Worm (Caenorhabditis elegans) whole organism, L2 larva: ENCODE results near the gene mbk-2.

Source experiments
- C34F6.9 ChIP-seq: fragments of 150-350 bp; optimal IDR thresholded peaks from 2 replicates; lab custom pipeline; 2014; ENCODE audit warnings: missing biosample characterization, missing genetic modification characterization
- F13H6.1 ChIP-seq: sonication (generic microtip); optimal IDR thresholded peaks from 2 replicates; lab custom pipeline; 2016; ENCODE audit warnings: missing genetic modification characterization, missing compliant biosample characterization
- R02D3.7 ChIP-seq: fragments of 150-350 bp; optimal IDR thresholded peaks from 2 replicates; lab custom pipeline; 2014; ENCODE audit warnings: missing biosample characterization, missing genetic modification characterization
- Y55F3AM.14 ChIP-seq: fragments of 200-800 bp; sonication (Bioruptor generic); optimal IDR thresholded peaks from 2 replicates; lab custom pipeline; 2018; ENCODE audit warnings: mild to moderate bottlenecking, missing genetic modification characterization, missing compliant biosample characterization
- ama-1 ChIP-seq: fragments of 150-350 bp; optimal IDR thresholded peaks from 2 replicates; lab custom pipeline; 2018; ENCODE audit warnings: inconsistent platforms
- blmp-1 ChIP-seq: sonication (generic microtip); optimal IDR thresholded peaks from 2 replicates; lab custom pipeline; 2017; ENCODE audit warnings: missing genetic modification characterization, mild to moderate bottlenecking, missing compliant biosample characterization, antibody characterized with exemption, moderate library complexity; ENCODE audit not compliant: insufficient read depth
- ceh-16 ChIP-seq: fragments of 150-350 bp; optimal IDR thresholded peaks from 2 replicates; lab custom pipeline; 2014; ENCODE audit warnings: missing biosample characterization, missing genetic modification characterization
- ceh-82 ChIP-seq: fragments of 150-350 bp; optimal IDR thresholded peaks from 2 replicates; lab custom pipeline; 2014; ENCODE audit warnings: missing biosample characterization, missing genetic modification characterization
- dmd-4 ChIP-seq: sonication (generic microtip); optimal IDR thresholded peaks from 2 replicates; lab custom pipeline; 2017; ENCODE audit warnings: missing biosample characterization, missing genetic modification characterization
- elt-1 ChIP-seq: fragments of 150-350 bp; optimal IDR thresholded peaks from 2 replicates; lab custom pipeline; 2014; ENCODE audit warnings: missing biosample characterization, missing genetic modification characterization
- elt-3 ChIP-seq: sonication (generic microtip); optimal IDR thresholded peaks from 2 replicates; lab custom pipeline; 2017; ENCODE audit warnings: missing biosample characterization, missing genetic modification characterization
- fos-1 ChIP-seq: fragments of 150-350 bp; optimal IDR thresholded peaks from 2 replicates; lab custom pipeline; 2014; ENCODE audit warnings: missing biosample characterization, missing genetic modification characterization
- gmeb-1 ChIP-seq: fragments of 150-350 bp; optimal IDR thresholded peaks from 2 replicates; lab custom pipeline; 2014; ENCODE audit warnings: missing biosample characterization, missing genetic modification characterization
- lin-11 ChIP-seq: fragments of 150-350 bp; sonication (generic microtip); optimal IDR thresholded peaks from 2 replicates; lab custom pipeline; 2014; ENCODE audit warnings: missing biosample characterization, missing genetic modification characterization, inconsistent platforms, mixed read lengths
- lin-13 ChIP-seq: fragments of 150-350 bp; optimal IDR thresholded peaks from 2 replicates; lab custom pipeline; 2014; ENCODE audit warnings: missing biosample characterization, missing genetic modification reagents, missing genetic modification characterization
- lin-39 ChIP-seq: fragments of 150-350 bp; optimal IDR thresholded peaks from 2 replicates; lab custom pipeline; 2014; ENCODE audit warnings: missing biosample characterization, missing genetic modification reagents, missing genetic modification characterization
- lsy-2 ChIP-seq, 2 experiments: fragments of 150-350 bp in 1 of 2; sonication (generic microtip) in 1 of 2; optimal IDR thresholded peaks; 2 replicates each; lab custom pipeline; 2014 to 2017; ENCODE audit warnings: missing biosample characterization in 2 of 2, missing genetic modification characterization in 2 of 2
- mbf-1 ChIP-seq: sonication (generic microtip); optimal IDR thresholded peaks from 2 replicates; lab custom pipeline; 2017; ENCODE audit warnings: missing biosample characterization, missing genetic modification characterization
- nhr-10 ChIP-seq: sonication (generic microtip); optimal IDR thresholded peaks from 2 replicates; lab custom pipeline; 2017; ENCODE audit warnings: missing biosample characterization, missing genetic modification characterization
- nhr-11 ChIP-seq: fragments of 150-350 bp; optimal IDR thresholded peaks from 2 replicates; lab custom pipeline; 2014; ENCODE audit warnings: missing biosample characterization, missing genetic modification characterization
- nhr-12 ChIP-seq: fragments of 150-350 bp; optimal IDR thresholded peaks from 2 replicates; lab custom pipeline; 2014; ENCODE audit warnings: missing biosample characterization, missing genetic modification characterization
- nhr-129 ChIP-seq: fragments of 150-350 bp; optimal IDR thresholded peaks from 2 replicates; lab custom pipeline; 2014; ENCODE audit warnings: missing biosample characterization, missing genetic modification characterization
- nhr-23 ChIP-seq: fragments of 150-350 bp; optimal IDR thresholded peaks from 2 replicates; lab custom pipeline; 2014; ENCODE audit warnings: missing biosample characterization, missing genetic modification reagents, missing genetic modification characterization
- nhr-6 ChIP-seq: fragments of 150-350 bp; optimal IDR thresholded peaks from 2 replicates; lab custom pipeline; 2014; ENCODE audit warnings: missing biosample characterization, missing genetic modification characterization
- nhr-77 ChIP-seq: fragments of 150-350 bp; optimal IDR thresholded peaks from 2 replicates; lab custom pipeline; 2014; ENCODE audit warnings: missing biosample characterization, missing genetic modification characterization
- peb-1 ChIP-seq: fragments of 150-350 bp; optimal IDR thresholded peaks from 2 replicates; lab custom pipeline; 2014; ENCODE audit warnings: missing biosample characterization, missing genetic modification characterization
- sem-4 ChIP-seq: fragments of 150-350 bp; optimal IDR thresholded peaks from 2 replicates; lab custom pipeline; 2014; ENCODE audit warnings: missing biosample characterization, missing genetic modification reagents, missing genetic modification characterization
- skn-1 ChIP-seq: sonication (generic microtip); optimal IDR thresholded peaks from 2 replicates; lab custom pipeline; 2017; ENCODE audit warnings: missing biosample characterization, missing genetic modification characterization
- snpc-4 ChIP-seq: fragments of 150-350 bp; optimal IDR thresholded peaks from 2 replicates; lab custom pipeline; 2014; ENCODE audit warnings: missing biosample characterization, missing genetic modification characterization
- unc-39 ChIP-seq: fragments of 150-350 bp; optimal IDR thresholded peaks from 2 replicates; lab custom pipeline; 2014; ENCODE audit warnings: missing biosample characterization, missing genetic modification characterization
- ztf-1 ChIP-seq: fragments of 200-800 bp; sonication (Bioruptor generic); conservative IDR thresholded peaks from 2 replicates; pipeline ENCODE4 v1.3.6; 2022; ENCODE audit warnings: missing genetic modification characterization, missing compliant biosample characterization
- ztf-11 ChIP-seq: sonication (generic microtip); optimal IDR thresholded peaks from 2 replicates; lab custom pipeline; 2017; ENCODE audit warnings: missing biosample characterization, missing genetic modification characterization
- ztf-4 ChIP-seq: fragments of 150-350 bp; optimal IDR thresholded peaks from 2 replicates; lab custom pipeline; 2014; ENCODE audit warnings: missing biosample characterization, missing genetic modification characterization

The mbk-2 gene

ce11 chrIV:13057418-13057817, 48.5 kb downstream of the mbk-2 start, which contains the start of gene scl-2 (continued):
- TF ChIP-seq ztf-4 (tag; lab: Kevin White, UChicago) (no peak), C34F6.9 (tag; lab: Kevin White, UChicago) (no peak), R02D3.7 (tag; lab: Kevin White, UChicago) (no peak), nhr-77 (tag; lab: Kevin White, UChicago) (no peak), lin-39 (tag; lab: Kevin White, UChicago) (no peak), snpc-4 (tag; lab: Kevin White, UChicago) (no peak), nhr-129 (peak; percentile 30), nhr-23 (tag; lab: Kevin White, UChicago) (no peak)

ce11 chrIV:13059284-13059683, 50.3 kb downstream of the mbk-2 start, which contains the start of gene scl-3:
Gene scl-3, plus strand, starts transcription at chrIV:13059584.
- TF ChIP-seq gmeb-1 (tag; lab: Kevin White, UChicago) (no peak), nhr-11 (tag; lab: Kevin White, UChicago) (no peak), nhr-12 (tag; lab: Kevin White, UChicago) (no peak), Y55F3AM.14 (GFP tag; lab: Kevin White, UChicago) (no peak), nhr-6 (tag; lab: Kevin White, UChicago) (no peak), ztf-11 (tag; lab: Kevin White, UChicago) (no peak), mbf-1 (no peak), ama-1 (lab: Kevin White, UChicago) (no peak), R02D3.7 (tag; lab: Kevin White, UChicago) (no peak), nhr-10 (tag; lab: Kevin White, UChicago) (no peak), lsy-2 (tag; optimal IDR thresholded peaks at IDR 0.05; lab: Kevin White, UChicago) (no peak), elt-1 (tag; lab: Kevin White, UChicago) (no peak), dmd-4 (no peak), C34F6.9 (tag; lab: Kevin White, UChicago) (no peak), peb-1 (tag; lab: Kevin White, UChicago) (no peak), ceh-82 (tag; lab: Kevin White, UChicago) (no peak), lin-11 (tag; lab: Kevin White, UChicago) (no peak), nhr-23 (tag; lab: Kevin White, UChicago) (no peak)
- TF ChIP-seq, all 48 proteins: peak for 0

- TF ChIP-seq ceh-82 (tag; lab: Kevin White, UChicago) (no peak), ztf-11 (tag; lab: Kevin White, UChicago) (no peak), fos-1 (tag; lab: Kevin White, UChicago) (no peak), F13H6.1 (no peak), ztf-4 (tag; lab: Kevin White, UChicago) (no peak), ceh-16 (tag; lab: Kevin White, UChicago) (no peak), peb-1 (tag; lab: Kevin White, UChicago) (no peak)
Measured at ce11 chrIV:13063714-13064113, 54.8 kb downstream of the mbk-2 start, which contains the start of gene scl-5. Gene scl-5, plus strand, starts transcription at chrIV:13064014.

ce11 chrIV:13066044-13066443, 57.1 kb downstream of the mbk-2 start:
- TF ChIP-seq ztf-11 (tag; lab: Kevin White, UChicago) = no peak
- TF ChIP-seq unc-39 = no peak
- no peak for TF ChIP-seq snpc-4 (tag; lab: Kevin White, UChicago)
- TF ChIP-seq Y55F3AM.14 (GFP tag; lab: Kevin White, UChicago) = no peak
- no peak for TF ChIP-seq ceh-16 (tag; lab: Kevin White, UChicago)
- TF ChIP-seq nhr-23 (tag; lab: Kevin White, UChicago) = no peak
- no peak for TF ChIP-seq lsy-2 (tag; optimal IDR thresholded peaks at IDR 0.05; lab: Kevin White, UChicago)
- TF ChIP-seq sem-4 (tag; lab: Kevin White, UChicago) = no peak
- TF ChIP-seq mbf-1 = no peak
- TF ChIP-seq ama-1 (lab: Kevin White, UChicago) = no peak

- TF ChIP-seq skn-1 (no peak), elt-3 (tag; lab: Kevin White, UChicago) (no peak), mbf-1 (no peak), ceh-82 (tag; lab: Kevin White, UChicago) (no peak), sem-4 (tag; lab: Kevin White, UChicago) (no peak), C34F6.9 (tag; lab: Kevin White, UChicago) (no peak), blmp-1 (tag; lab: Kevin White, UChicago) (no peak), lin-11 (tag; lab: Kevin White, UChicago) (no peak), ztf-1 (no peak), lin-13 (no peak), fos-1 (tag; lab: Kevin White, UChicago) (no peak), unc-39 (no peak)
- TF ChIP-seq, all 48 proteins: peak for 0
Measured at ce11 chrIV:13067200-13067599, 58.2 kb downstream of the mbk-2 start, which contains the start of gene col-131. Gene col-131, minus strand, starts transcription at chrIV:13067300.
